Fruit fly (Drosophila melanogaster) whole organism, prepupa: Measurements from ENCODE around the gene CG15506.
A peak's percentile ranks its signal among the peaks of the same experiment; 100 is the strongest.

Experiments used
- Blimp-1 ChIP-seq: fragments of 200-800 bp; sonication (Bioruptor generic); optimal IDR thresholded peaks from 3 replicates; lab custom pipeline; 2017; ENCODE audit warnings: missing biosample characterization, missing genetic modification characterization, mild to moderate bottlenecking, moderate library complexity, missing genetic modification reagents
- CG10669 ChIP-seq: fragments of 200-800 bp; sonication (Bioruptor generic); optimal IDR thresholded peaks from 3 replicates; lab custom pipeline; 2018; ENCODE audit warnings: missing biosample characterization, mild to moderate bottlenecking, missing genetic modification characterization, moderate library complexity
- CG11294 ChIP-seq: fragments of 200-800 bp; sonication (Bioruptor generic); IDR thresholded peaks from 2 replicates; pipeline ENCODE4 v1.3.6; 2022; ENCODE audit warnings: missing biosample characterization, missing genetic modification characterization
- CG11762 ChIP-seq: fragments of 200-800 bp; sonication (Bioruptor generic); optimal IDR thresholded peaks from 3 replicates; lab custom pipeline; 2016; ENCODE audit warnings: missing biosample characterization, missing genetic modification characterization; ENCODE audit not compliant: insufficient read depth
- CG11902 ChIP-seq: fragments of 200-800 bp; sonication (Bioruptor generic); optimal IDR thresholded peaks from 3 replicates; lab custom pipeline; 2016; ENCODE audit warnings: missing biosample characterization, missing genetic modification characterization
- CG15336 ChIP-seq: fragments of 200-800 bp; sonication (Bioruptor generic); IDR thresholded peaks from 2 replicates; pipeline ENCODE4 v1.3.6; 2022; ENCODE audit warnings: missing biosample characterization, missing genetic modification characterization
- CG1621 ChIP-seq: fragments of 200-800 bp; sonication (Bioruptor generic); optimal IDR thresholded peaks from 3 replicates; lab custom pipeline; 2018; ENCODE audit warnings: missing biosample characterization, mild to moderate bottlenecking, missing genetic modification characterization
- CG16779 ChIP-seq: fragments of 200-800 bp; sonication (Bioruptor generic); optimal IDR thresholded peaks from 3 replicates; lab custom pipeline; 2017; ENCODE audit warnings: missing biosample characterization, mild to moderate bottlenecking, missing genetic modification characterization
- CG3032 ChIP-seq: fragments of 200-800 bp; optimal IDR thresholded peaks from 2 replicates; lab custom pipeline; 2019; ENCODE audit warnings: missing biosample characterization, mild to moderate bottlenecking, missing genetic modification characterization, moderate library complexity
- CG31627 ChIP-seq: fragments of 200-800 bp; sonication (Bioruptor generic); optimal IDR thresholded peaks from 3 replicates; lab custom pipeline; 2016; ENCODE audit warnings: missing biosample characterization, missing genetic modification characterization
- CG34406 ChIP-seq: fragments of 200-800 bp; sonication (Bioruptor generic); optimal IDR thresholded peaks from 3 replicates; lab custom pipeline; 2016; ENCODE audit warnings: missing biosample characterization, missing genetic modification characterization
- CG3919 ChIP-seq: fragments of 200-800 bp; sonication (Bioruptor generic); optimal IDR thresholded peaks from 3 replicates; lab custom pipeline; 2016; ENCODE audit warnings: missing biosample characterization, missing genetic modification characterization
- CG4318 ChIP-seq: fragments of 200-800 bp; sonication (Bioruptor generic); optimal IDR thresholded peaks from 3 replicates; lab custom pipeline; 2017; ENCODE audit warnings: missing biosample characterization, mild to moderate bottlenecking, missing genetic modification characterization
- CG6163 ChIP-seq: fragments of 200-800 bp; sonication (Bioruptor generic); IDR thresholded peaks from 3 replicates; pipeline ENCODE4 v1.3.6; 2022; ENCODE audit warnings: missing biosample characterization, missing genetic modification characterization
- CG6276 ChIP-seq: fragments of 200-800 bp; sonication (Bioruptor generic); optimal IDR thresholded peaks from 2 replicates; lab custom pipeline; 2017; ENCODE audit warnings: missing biosample characterization, mild to moderate bottlenecking, missing genetic modification characterization
- CG6808 ChIP-seq: fragments of 200-800 bp; sonication (Bioruptor generic); optimal IDR thresholded peaks from 3 replicates; lab custom pipeline; 2017; ENCODE audit warnings: missing biosample characterization, missing genetic modification characterization, mild to moderate bottlenecking, moderate library complexity, missing genetic modification reagents
- CG7368 ChIP-seq: fragments of 200-800 bp; sonication (Bioruptor generic); optimal IDR thresholded peaks from 3 replicates; lab custom pipeline; 2016; ENCODE audit warnings: missing biosample characterization, missing genetic modification characterization
- CG8119 ChIP-seq: fragments of 200-800 bp; sonication (Bioruptor generic); IDR thresholded peaks from 3 replicates; pipeline ENCODE4 v1.3.6; 2022; ENCODE audit warnings: missing biosample characterization, missing genetic modification characterization
- CG8632 ChIP-seq: fragments of 200-800 bp; sonication (Bioruptor generic); optimal IDR thresholded peaks from 3 replicates; lab custom pipeline; 2016; ENCODE audit warnings: missing biosample characterization, missing genetic modification characterization
- Eip75B ChIP-seq: fragments of 200-800 bp; sonication (Bioruptor generic); optimal IDR thresholded peaks from 3 replicates; lab custom pipeline; 2016; ENCODE audit warnings: missing biosample characterization, missing genetic modification characterization
- Eip78C ChIP-seq: fragments of 200-800 bp; sonication (Bioruptor generic); peaks from one replicate; lab custom pipeline; 2016; ENCODE audit warnings: missing biosample characterization, missing genetic modification characterization
- Eip93F ChIP-seq: fragments of 200-800 bp; sonication (Bioruptor generic); optimal IDR thresholded peaks from 2 replicates; lab custom pipeline; 2016; ENCODE audit warnings: missing biosample characterization, mild to moderate bottlenecking, missing genetic modification characterization
- Ets21C ChIP-seq: fragments of 200-800 bp; sonication (Bioruptor generic); optimal IDR thresholded peaks from 3 replicates; lab custom pipeline; 2016; ENCODE audit warnings: missing biosample characterization, missing genetic modification characterization
- Ets96B ChIP-seq: fragments of 200-800 bp; optimal IDR thresholded peaks from 2 replicates; lab custom pipeline; 2019; ENCODE audit warnings: missing biosample characterization, mild to moderate bottlenecking, missing genetic modification characterization, moderate library complexity
- Gug ChIP-seq: fragments of 200-800 bp; sonication (Bioruptor generic); IDR thresholded peaks from 2 replicates; pipeline ENCODE4 v1.3.6; 2022; ENCODE audit warnings: missing biosample characterization, missing genetic modification characterization
- Hr39 ChIP-seq: fragments of 200-800 bp; sonication (Bioruptor generic); optimal IDR thresholded peaks from 2 replicates; lab custom pipeline; 2016; ENCODE audit warnings: missing biosample characterization, missing genetic modification characterization
- Hr4 ChIP-seq: fragments of 200-800 bp; sonication (Bioruptor generic); optimal IDR thresholded peaks from 3 replicates; lab custom pipeline; 2016; ENCODE audit warnings: missing biosample characterization, missing genetic modification characterization
- Lpt ChIP-seq: fragments of 200-800 bp; sonication (Bioruptor generic); optimal IDR thresholded peaks from 3 replicates; lab custom pipeline; 2016; ENCODE audit warnings: missing biosample characterization, missing genetic modification characterization
- Met ChIP-seq: fragments of 200-800 bp; sonication (Bioruptor generic); optimal IDR thresholded peaks from 3 replicates; lab custom pipeline; 2016; ENCODE audit warnings: missing biosample characterization, missing genetic modification characterization
- OdsH ChIP-seq: fragments of 200-800 bp; sonication (Bioruptor generic); optimal IDR thresholded peaks from 3 replicates; lab custom pipeline; 2016; ENCODE audit warnings: missing biosample characterization, missing genetic modification characterization
- Sox14 ChIP-seq: fragments of 200-800 bp; sonication (Bioruptor generic); optimal IDR thresholded peaks from 3 replicates; lab custom pipeline; 2016; ENCODE audit warnings: missing biosample characterization, missing genetic modification characterization
- Sox15 ChIP-seq: fragments of 200-800 bp; sonication (Bioruptor generic); optimal IDR thresholded peaks from 3 replicates; lab custom pipeline; 2016; ENCODE audit warnings: missing biosample characterization, missing genetic modification characterization
- cyc ChIP-seq: fragments of 200-800 bp; sonication (Bioruptor generic); optimal IDR thresholded peaks from 3 replicates; lab custom pipeline; 2016; ENCODE audit warnings: missing biosample characterization, missing genetic modification characterization
- dsx ChIP-seq: fragments of 200-800 bp; optimal IDR thresholded peaks from 3 replicates; lab custom pipeline; 2019; ENCODE audit warnings: missing biosample characterization, mild to moderate bottlenecking, missing genetic modification characterization, moderate library complexity; ENCODE audit not compliant: poor library complexity, severe bottlenecking
- esn ChIP-seq: fragments of 200-800 bp; sonication (Bioruptor generic); optimal IDR thresholded peaks from 2 replicates; lab custom pipeline; 2016; ENCODE audit warnings: missing biosample characterization, mild to moderate bottlenecking, missing genetic modification characterization, moderate library complexity
- fd59A ChIP-seq: fragments of 200-800 bp; sonication (Bioruptor generic); optimal IDR thresholded peaks from 2 replicates; lab custom pipeline; 2017; ENCODE audit warnings: missing biosample characterization, mild to moderate bottlenecking, missing genetic modification characterization, missing genetic modification reagents
- fd85E ChIP-seq: fragments of 200-800 bp; sonication (Bioruptor generic); optimal IDR thresholded peaks from 3 replicates; lab custom pipeline; 2016; ENCODE audit warnings: missing biosample characterization, missing genetic modification characterization
- fkh ChIP-seq: fragments of 200-800 bp; sonication (Bioruptor generic); optimal IDR thresholded peaks from 3 replicates; lab custom pipeline; 2017; ENCODE audit warnings: missing biosample characterization, mild to moderate bottlenecking, missing genetic modification characterization, moderate library complexity
- lz ChIP-seq: fragments of 200-800 bp; sonication (Bioruptor generic); optimal IDR thresholded peaks from 3 replicates; lab custom pipeline; 2016; ENCODE audit warnings: missing biosample characterization, missing genetic modification characterization
- net ChIP-seq: fragments of 200-800 bp; sonication (Bioruptor generic); optimal IDR thresholded peaks from 3 replicates; lab custom pipeline; 2016; ENCODE audit warnings: missing biosample characterization, missing genetic modification characterization
- pdm3 ChIP-seq: fragments of 200-800 bp; sonication (Bioruptor generic); optimal IDR thresholded peaks from 3 replicates; lab custom pipeline; 2016; ENCODE audit warnings: missing biosample characterization, missing genetic modification characterization
- ss ChIP-seq, 2 experiments: fragments of 200-800 bp; sonication (Bioruptor generic); optimal IDR thresholded peaks; 2 replicates in 1 of 2; 3 replicates in 1 of 2; lab custom pipeline; 2017 to 2018; ENCODE audit warnings: mild to moderate bottlenecking in 2 of 2, missing biosample characterization in 2 of 2, missing genetic modification characterization in 2 of 2, moderate library complexity in 1 of 2
- svp ChIP-seq: fragments of 200-800 bp; sonication (Bioruptor generic); peaks from one replicate; lab custom pipeline; 2016; ENCODE audit warnings: missing biosample characterization, missing genetic modification characterization
- topi ChIP-seq: fragments of 200-800 bp; sonication (Bioruptor generic); optimal IDR thresholded peaks from 3 replicates; lab custom pipeline; 2016; ENCODE audit warnings: missing biosample characterization, missing genetic modification characterization

CG15506 gene

DNA sequence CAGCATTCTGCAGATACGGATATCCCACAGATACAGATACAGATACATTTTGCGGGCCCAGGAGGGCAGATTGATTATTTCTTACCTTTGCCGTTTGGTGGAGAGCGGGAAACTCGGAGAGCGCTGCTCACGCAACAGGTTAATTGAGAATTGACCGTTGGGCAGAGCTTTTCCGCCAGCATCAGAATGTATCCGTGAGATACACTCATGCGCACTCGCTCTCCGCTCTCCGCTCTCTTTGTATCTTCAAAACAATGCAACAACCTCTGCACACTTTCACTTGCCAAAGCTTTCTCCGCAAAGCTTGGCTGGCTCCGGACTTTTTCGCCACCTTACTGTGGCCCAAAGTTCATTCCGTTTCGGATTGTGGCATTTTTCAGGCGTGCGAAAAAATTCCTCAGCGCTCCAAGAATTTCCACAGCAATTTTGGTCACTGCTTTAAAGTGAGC is 36.3 kb upstream of the CG15506 start, which contains the start of the genes CG7582 and Gycalpha99B (continued):
- TF ChIP-seq Hr39 (no peak), Sox14 (GFP tag; lab: Kevin White, UChicago) (no peak), fd59A (GFP tag; lab: Kevin White, UChicago) (no peak), ss (GFP tag; optimal IDR thresholded peaks at IDR 0.05; lab: Kevin White, UChicago) (no peak), CG1621 (peak; percentile 45), svp (peak; percentile 90), lz (GFP tag; lab: Kevin White, UChicago) (no peak), Met (GFP tag; lab: Kevin White, UChicago) (no peak), dsx (GFP tag; lab: Kevin White, UChicago) (peak; percentile 6), OdsH (GFP tag; lab: Kevin White, UChicago) (no peak), pdm3 (GFP tag; lab: Kevin White, UChicago) (no peak), CG6276 (GFP tag; lab: Kevin White, UChicago) (peak; percentile 42), CG8119 (GFP tag; lab: Robert Waterston, UW) (peak; percentile 63; the same call in 2 of the 3 replicates), CG15336 (peak; percentile 73), CG16779 (tag; lab: Kevin White, UChicago) (peak; percentile 23)
- TF ChIP-seq, all 60 proteins: peak for 16

DNA sequence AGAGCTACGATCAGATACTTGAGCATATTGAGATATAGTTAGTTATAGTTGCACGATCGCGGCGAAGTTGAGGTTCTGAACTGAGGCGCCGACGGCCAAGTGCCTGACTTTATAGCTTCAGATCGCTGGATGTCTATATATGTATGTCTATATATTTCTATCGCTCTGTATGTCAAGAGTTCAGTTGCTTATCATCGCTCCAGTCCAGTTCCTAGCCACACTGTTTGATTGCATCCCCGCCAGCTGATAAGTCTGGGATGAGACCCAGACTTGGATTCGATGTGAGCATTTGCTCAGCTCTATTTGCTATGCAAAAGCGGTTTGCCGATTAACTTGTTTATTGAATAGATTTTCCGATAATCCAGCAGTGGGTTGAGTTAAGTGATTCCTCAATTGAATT is 31.8 kb upstream of the CG15506 start:
- TF ChIP-seq svp (peak; percentile 96), CG11902 (GFP tag; lab: Kevin White, UChicago) (no peak), Eip78C (peak; percentile 60)
- TF ChIP-seq, all 60 proteins: peak for 2

DNA sequence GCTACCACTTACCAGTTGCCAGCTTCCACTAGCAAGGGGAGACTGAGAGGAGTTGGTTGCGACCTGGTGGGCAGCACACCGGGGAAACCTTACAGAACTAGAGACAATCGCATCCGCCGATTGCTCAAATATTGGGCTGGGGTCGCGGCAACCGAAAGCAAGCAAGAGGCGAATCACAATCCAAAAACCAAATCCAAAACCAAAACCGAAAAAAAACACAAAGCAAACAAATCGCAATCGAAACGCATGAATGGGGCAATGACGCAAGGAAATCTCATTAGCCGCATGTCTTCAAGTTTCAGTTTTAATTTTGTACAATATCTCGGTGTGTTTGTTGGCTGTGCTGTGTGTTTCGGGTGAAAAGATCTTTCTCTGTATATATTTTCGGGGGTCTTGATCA is 29.3 kb upstream of the CG15506 start, which contains the start of gene Obp99c:
TSS of gene Obp99c (minus strand) at position 101 of the 400 bp plus-strand sequence.
- TF ChIP-seq CG11762 (GFP tag; lab: Kevin White, UChicago) = no peak
- TF ChIP-seq CG4318 (GFP tag; lab: Kevin White, UChicago) = no peak
- TF ChIP-seq svp = no peak
- TF ChIP-seq CG34406 (GFP tag; lab: Kevin White, UChicago) = no peak
- TF ChIP-seq cyc = no peak
- TF ChIP-seq CG8632 (GFP tag; lab: Kevin White, UChicago) = no peak
- no peak for TF ChIP-seq fd59A (GFP tag; lab: Kevin White, UChicago)
- TF ChIP-seq CG10669 (GFP tag; lab: Kevin White, UChicago) = no peak
- TF ChIP-seq CG6808 (GFP tag; lab: Kevin White, UChicago) = no peak
- TF ChIP-seq Blimp-1 (GFP tag; lab: Kevin White, UChicago) = no peak
- no peak for TF ChIP-seq CG3919 (GFP tag; lab: Kevin White, UChicago)
- no peak for TF ChIP-seq Eip93F
- no peak for TF ChIP-seq CG11294 (GFP tag; lab: Robert Waterston, UW)
- no peak for TF ChIP-seq CG3032

DNA sequence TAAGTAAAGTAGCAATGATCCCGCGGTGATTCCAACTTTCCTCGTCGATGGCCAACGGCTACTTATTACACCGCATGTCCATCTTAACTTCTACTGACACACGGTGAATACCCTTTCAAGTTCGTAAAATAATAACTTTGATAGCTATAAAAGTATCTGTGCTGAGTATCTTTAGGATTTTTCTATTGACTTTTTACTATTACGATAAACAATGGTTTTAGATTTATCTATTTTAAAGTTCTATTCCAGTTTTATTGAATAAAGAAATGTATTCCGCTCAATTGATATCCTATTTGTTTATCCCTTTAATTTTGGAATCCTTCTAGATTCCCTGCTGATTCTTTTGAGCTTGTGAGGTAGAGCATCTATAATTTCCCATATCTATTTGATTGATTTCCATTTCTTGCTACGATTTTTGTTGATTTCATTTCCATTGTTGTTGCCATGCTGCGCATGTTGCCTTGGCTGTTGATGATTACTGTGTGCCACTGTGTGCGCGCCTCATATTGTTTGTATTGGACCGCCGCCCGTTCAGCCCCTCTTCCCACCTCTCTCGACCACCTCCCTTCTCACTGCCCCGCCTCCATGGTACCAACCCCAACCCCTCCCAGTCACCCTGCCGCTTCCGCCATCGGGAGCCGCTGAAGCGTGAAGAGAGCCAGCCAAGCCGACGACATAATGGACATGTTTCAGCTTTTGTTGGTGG is 28.5 kb upstream of the CG15506 start:
- TF ChIP-seq Lpt (GFP tag; lab: Kevin White, UChicago) = no peak
- TF ChIP-seq CG1621 = no peak
- peak; percentile 38 for TF ChIP-seq dsx (GFP tag; lab: Kevin White, UChicago)
- no peak for TF ChIP-seq topi (GFP tag; lab: Kevin White, UChicago)
- no peak for TF ChIP-seq Sox15 (GFP tag; lab: Kevin White, UChicago)
- TF ChIP-seq svp = peak; percentile 78
- TF ChIP-seq CG31627 (GFP tag; lab: Kevin White, UChicago) = no peak
- no peak for TF ChIP-seq Ets21C (GFP tag; lab: Kevin White, UChicago)
- no peak for TF ChIP-seq CG15336
- TF ChIP-seq CG11902 (GFP tag; lab: Kevin White, UChicago) = no peak
- TF ChIP-seq CG6163 (GFP tag; lab: Robert Waterston, UW) = no peak
- TF ChIP-seq fkh (GFP tag; lab: Kevin White, UChicago) = peak; percentile 5
- TF ChIP-seq esn (GFP tag; lab: Kevin White, UChicago) = no peak
- TF ChIP-seq Eip78C = peak; percentile 52
- TF ChIP-seq CG6808 (GFP tag; lab: Kevin White, UChicago) = no peak
- TF ChIP-seq Blimp-1 (GFP tag; lab: Kevin White, UChicago) = no peak
- TF ChIP-seq Hr4 (GFP tag; lab: Kevin White, UChicago) = no peak
- no peak for TF ChIP-seq Gug (GFP tag; lab: Robert Waterston, UW)
- TF ChIP-seq fd85E (GFP tag; lab: Kevin White, UChicago) = no peak
- no peak for TF ChIP-seq Ets96B (tag; lab: Kevin White, UChicago)
- TF ChIP-seq net = no peak
- no peak for TF ChIP-seq CG7368
- TF ChIP-seq Sox14 (GFP tag; lab: Kevin White, UChicago) = no peak
- TF ChIP-seq Eip75B (GFP tag; lab: Kevin White, UChicago) = no peak
- TF ChIP-seq CG34406 (GFP tag; lab: Kevin White, UChicago) = no peak
- TF ChIP-seq CG11762 (GFP tag; lab: Kevin White, UChicago) = no peak
